Fruit fly (Drosophila melanogaster) whole organism, larva: ENCODE data around the gene CG13126.

Experiments used
- noc ChIP-seq: fragments of 200-800 bp; sonication (Bioruptor generic); optimal IDR thresholded peaks from 3 replicates; lab custom pipeline; 2019; ENCODE audit warnings: missing biosample characterization, mild to moderate bottlenecking, missing genetic modification characterization, moderate library complexity

CG13126 gene

dm6 chr2L:9954119-9954518 lies at the start of gene CG13126, which contains the start of gene CG4709:
Gene CG13126 (minus strand): TSS chr2L:9954181.
Gene CG4709 (plus strand): TSS chr2L:9954325.
- peak; percentile 95 for TF ChIP-seq noc (tag; lab: Kevin White, UChicago)

- peak; percentile 9 for TF ChIP-seq noc (tag; lab: Kevin White, UChicago)
These were observed 49.6 kb upstream of the CG13126 start, which contains the start of gene Ndf for dm6 chr2L:10003593-10003992. Gene Ndf (plus strand): TSS chr2L:10003832.

dm6 chr2L:10002408-10003358 lies 48.7 kb upstream of the CG13126 start, which contains the start of the genes CG31875 and SoYb:
Gene CG31875 (minus strand): TSS chr2L:10002736.
Gene SoYb (minus strand): TSS chr2L:10002736.
- TF ChIP-seq noc (tag; lab: Kevin White, UChicago): no peak

dm6 chr2L:9996553-9996952 lies 42.6 kb upstream of the CG13126 start:
- no peak for TF ChIP-seq noc (tag; lab: Kevin White, UChicago)

- no peak for TF ChIP-seq noc (tag; lab: Kevin White, UChicago)
These were observed 40.4 kb upstream of the CG13126 start for dm6 chr2L:9994382-9994781.

- no peak for TF ChIP-seq noc (tag; lab: Kevin White, UChicago)
These were observed 36.0 kb upstream of the CG13126 start for dm6 chr2L:9989846-9990506.

- no peak for TF ChIP-seq noc (tag; lab: Kevin White, UChicago)
These were observed 35.3 kb upstream of the CG13126 start for dm6 chr2L:9989275-9989674.

- TF ChIP-seq noc (tag; lab: Kevin White, UChicago): no peak
These were observed 34.4 kb upstream of the CG13126 start for dm6 chr2L:9988201-9988990.

- no peak for TF ChIP-seq noc (tag; lab: Kevin White, UChicago)
These were observed 32.7 kb upstream of the CG13126 start for dm6 chr2L:9986402-9987350.

- TF ChIP-seq noc (tag; lab: Kevin White, UChicago): peak; percentile 13
These were observed 30.2 kb upstream of the CG13126 start, which contains the start of gene bib for dm6 chr2L:9984078-9984772. Gene bib (plus strand): TSS chr2L:9984645.

- no peak for TF ChIP-seq noc (tag; lab: Kevin White, UChicago)
These were observed 28.5 kb upstream of the CG13126 start for dm6 chr2L:9982516-9982915.

- TF ChIP-seq noc (tag; lab: Kevin White, UChicago): no peak
These were observed 27.8 kb upstream of the CG13126 start for dm6 chr2L:9981809-9982208.

- no peak for TF ChIP-seq noc (tag; lab: Kevin White, UChicago)
These were observed 18.6 kb upstream of the CG13126 start for dm6 chr2L:9972624-9973023.
